Worm (Caenorhabditis elegans): ENCODE measurements around the gene srh-75.

DNA sequence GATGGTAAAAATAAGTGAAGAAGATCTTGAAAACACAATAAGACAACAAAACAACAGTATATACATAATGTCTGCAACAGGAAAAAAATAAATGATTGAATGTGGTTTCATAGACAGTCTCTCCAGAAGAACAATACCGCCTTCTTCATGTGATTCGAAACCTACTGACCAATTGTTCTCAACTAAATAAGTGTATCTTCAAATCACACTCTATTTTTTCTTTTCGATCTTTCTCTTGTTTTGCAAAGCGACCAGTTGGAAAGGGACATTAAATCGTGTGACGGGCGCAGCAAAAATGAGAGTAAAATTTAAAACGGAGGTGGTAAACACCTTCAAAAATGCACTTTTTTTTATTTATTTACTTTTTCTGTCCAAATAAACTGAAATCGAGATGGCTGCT, 4.9 kb upstream of the srh-75 start:
- TF ChIP-seq lin-54 (GFP tag; optimal IDR thresholded peaks at IDR 0.05): no peak
- TF ChIP-seq gei-17 (GFP tag; optimal IDR thresholded peaks at IDR 0.05): no peak
- no peak for TF ChIP-seq efl-1 (GFP tag; optimal IDR thresholded peaks at IDR 0.05)
- TF ChIP-seq snpc-4 (GFP tag; optimal IDR thresholded peaks at IDR 0.05): no peak
- no peak for TF ChIP-seq snpc-4 (tag; optimal IDR thresholded peaks at IDR 0.05)
- TF ChIP-seq ztf-6 (GFP tag; IDR thresholded peaks at IDR 0.05): no peak
- no peak for TF ChIP-seq ceh-91 (GFP tag; IDR thresholded peaks at IDR 0.05)
- TF ChIP-seq egrh-3 (GFP tag; IDR thresholded peaks at IDR 0.05): no peak
- no peak for TF ChIP-seq zim-3 (tag; optimal IDR thresholded peaks at IDR 0.05)
